Fruit fly (Drosophila melanogaster) whole organism, prepupa: ENCODE results near the gene CG15333.

Experiments used
- CG10669 ChIP-seq: fragments of 200-800 bp; sonication (Bioruptor generic); optimal IDR thresholded peaks from 3 replicates; lab custom pipeline; 2018; ENCODE audit warnings: missing biosample characterization, mild to moderate bottlenecking, missing genetic modification characterization, moderate library complexity
- CG15336 ChIP-seq: fragments of 200-800 bp; sonication (Bioruptor generic); IDR thresholded peaks from 2 replicates; pipeline ENCODE4 v1.3.6; 2022; ENCODE audit warnings: missing biosample characterization, missing genetic modification characterization
- CG6808 ChIP-seq: fragments of 200-800 bp; sonication (Bioruptor generic); optimal IDR thresholded peaks from 3 replicates; lab custom pipeline; 2017; ENCODE audit warnings: missing biosample characterization, missing genetic modification characterization, mild to moderate bottlenecking, moderate library complexity, missing genetic modification reagents
- CG7368 ChIP-seq: fragments of 200-800 bp; sonication (Bioruptor generic); optimal IDR thresholded peaks from 3 replicates; lab custom pipeline; 2016; ENCODE audit warnings: missing biosample characterization, missing genetic modification characterization
- CG8319 ChIP-seq: fragments of 200-800 bp; sonication (Bioruptor generic); optimal IDR thresholded peaks from 3 replicates; lab custom pipeline; 2016; ENCODE audit warnings: missing biosample characterization, missing genetic modification characterization
- Gug ChIP-seq: fragments of 200-800 bp; sonication (Bioruptor generic); IDR thresholded peaks from 2 replicates; pipeline ENCODE4 v1.3.6; 2022; ENCODE audit warnings: missing biosample characterization, missing genetic modification characterization
- Sox102F ChIP-seq: fragments of 200-800 bp; sonication (Bioruptor generic); optimal IDR thresholded peaks from 2 replicates; lab custom pipeline; 2016; ENCODE audit warnings: missing biosample characterization, mild to moderate bottlenecking, missing genetic modification characterization
- Sox15 ChIP-seq: fragments of 200-800 bp; sonication (Bioruptor generic); optimal IDR thresholded peaks from 3 replicates; lab custom pipeline; 2016; ENCODE audit warnings: missing biosample characterization, missing genetic modification characterization
- achi ChIP-seq: fragments of 200-800 bp; sonication (Bioruptor generic); optimal IDR thresholded peaks from 3 replicates; lab custom pipeline; 2016; ENCODE audit warnings: missing biosample characterization, missing genetic modification characterization
- fkh ChIP-seq: fragments of 200-800 bp; sonication (Bioruptor generic); optimal IDR thresholded peaks from 3 replicates; lab custom pipeline; 2017; ENCODE audit warnings: missing biosample characterization, mild to moderate bottlenecking, missing genetic modification characterization, moderate library complexity
- lz ChIP-seq: fragments of 200-800 bp; sonication (Bioruptor generic); optimal IDR thresholded peaks from 3 replicates; lab custom pipeline; 2016; ENCODE audit warnings: missing biosample characterization, missing genetic modification characterization
- net ChIP-seq: fragments of 200-800 bp; sonication (Bioruptor generic); optimal IDR thresholded peaks from 3 replicates; lab custom pipeline; 2016; ENCODE audit warnings: missing biosample characterization, missing genetic modification characterization
- ss ChIP-seq, 2 experiments: fragments of 200-800 bp; sonication (Bioruptor generic); optimal IDR thresholded peaks; 2 replicates in 1 of 2; 3 replicates in 1 of 2; lab custom pipeline; 2017 to 2018; ENCODE audit warnings: mild to moderate bottlenecking in 2 of 2, missing biosample characterization in 2 of 2, missing genetic modification characterization in 2 of 2, moderate library complexity in 1 of 2

DNA sequence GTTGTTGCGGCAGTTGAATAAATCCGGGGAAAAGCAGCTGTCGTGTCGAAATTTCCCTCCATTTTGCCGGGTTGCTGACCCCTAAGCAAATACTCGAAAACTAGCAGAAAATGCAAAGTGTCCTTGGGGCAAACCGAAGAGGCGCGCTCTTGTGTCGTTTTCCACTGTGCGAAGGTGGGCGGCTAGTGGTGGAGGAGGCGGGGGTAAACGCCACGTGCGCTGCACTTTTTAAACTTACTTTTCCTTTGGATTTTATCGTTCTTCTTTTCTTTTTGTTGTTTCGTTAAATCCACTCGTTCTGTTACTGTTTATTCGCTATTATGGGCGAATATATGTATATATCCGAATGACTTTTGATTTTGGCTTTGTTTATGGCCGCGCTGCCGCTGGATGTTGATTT, 38.5 kb upstream of the CG15333 start:
- TF ChIP-seq CG6808 (GFP tag; lab: Kevin White, UChicago) (no peak), CG15336 (no peak), ss (GFP tag; optimal IDR thresholded peaks at IDR 0.05; lab: Kevin White, UChicago) (no peak), Sox15 (no peak), CG7368 (GFP tag; lab: Kevin White, UChicago) (no peak), achi (no peak), lz (GFP tag; lab: Kevin White, UChicago) (no peak), Gug (GFP tag; lab: Robert Waterston, UW) (no peak), net (no peak), fkh (GFP tag; lab: Kevin White, UChicago) (no peak), CG10669 (GFP tag; lab: Kevin White, UChicago) (no peak), Sox102F (GFP tag; lab: Kevin White, UChicago) (no peak), CG8319 (no peak)
